Worm (Caenorhabditis elegans) whole organism, L1 larva: ENCODE results near the gene T06A10.107.

Experiments used
- C16A3.4 ChIP-seq: fragments of 150-350 bp; optimal IDR thresholded peaks from 2 replicates; lab custom pipeline; 2014; ENCODE audit warnings: missing biosample characterization, missing genetic modification characterization
- C34B4.2 ChIP-seq: sonication (generic microtip); optimal IDR thresholded peaks from 2 replicates; lab custom pipeline; 2017; ENCODE audit warnings: mild to moderate bottlenecking, missing genetic modification characterization, missing compliant biosample characterization
- F16B12.6 ChIP-seq: fragments of 150-350 bp; optimal IDR thresholded peaks from 2 replicates; lab custom pipeline; 2014; ENCODE audit warnings: missing biosample characterization, missing genetic modification characterization
- Y116A8C.19 ChIP-seq: sonication (generic microtip); optimal IDR thresholded peaks from 2 replicates; lab custom pipeline; 2016; ENCODE audit warnings: missing compliant biosample characterization, missing genetic modification characterization, borderline replicate concordance
- aha-1 ChIP-seq: fragments of 150-350 bp; optimal IDR thresholded peaks from 2 replicates; lab custom pipeline; 2014; ENCODE audit warnings: missing biosample characterization, missing genetic modification characterization
- aly-2 ChIP-seq: fragments of 150-350 bp; optimal IDR thresholded peaks from 2 replicates; lab custom pipeline; 2014; ENCODE audit warnings: missing biosample characterization, missing genetic modification characterization
- blmp-1 ChIP-seq: fragments of 150-350 bp; optimal IDR thresholded peaks from 2 replicates; lab custom pipeline; 2014; ENCODE audit warnings: missing biosample characterization, missing genetic modification characterization
- ceh-8 ChIP-seq: fragments of 200-800 bp; sonication (Bioruptor generic); optimal IDR thresholded peaks from 2 replicates; lab custom pipeline; 2018; ENCODE audit warnings: mild to moderate bottlenecking, missing genetic modification characterization, moderate library complexity, missing compliant biosample characterization
- ceh-90 ChIP-seq: sonication (generic microtip); optimal IDR thresholded peaks from 2 replicates; lab custom pipeline; 2016; ENCODE audit warnings: missing genetic modification characterization, missing compliant biosample characterization
- ces-1 ChIP-seq: fragments of 150-350 bp; optimal IDR thresholded peaks from 2 replicates; lab custom pipeline; 2014; ENCODE audit warnings: missing biosample characterization, missing genetic modification reagents, missing genetic modification characterization
- efl-1 ChIP-seq, 4 experiments: fragments of 150-350 bp; optimal IDR thresholded peaks in 3 of 4; peaks in 1 of 4; 1 replicate in 1 of 4; 2 replicates in 3 of 4; lab custom pipeline; 2014; ENCODE audit warnings: missing biosample characterization in 2 of 4, missing genetic modification characterization in 2 of 4, missing genetic modification reagents in 2 of 4
- efl-3 ChIP-seq: fragments of 200-800 bp; sonication (Bioruptor generic); optimal IDR thresholded peaks from 2 replicates; lab custom pipeline; 2018; ENCODE audit warnings: mild to moderate bottlenecking, missing genetic modification characterization, missing compliant biosample characterization
- elt-2 ChIP-seq: sonication (generic microtip); optimal IDR thresholded peaks from 2 replicates; lab custom pipeline; 2016; ENCODE audit warnings: missing genetic modification characterization, mild to moderate bottlenecking, inconsistent platforms, missing compliant biosample characterization, missing genetic modification reagents
- ets-5 ChIP-seq: fragments of 200-800 bp; sonication (Bioruptor generic); IDR thresholded peaks from 2 replicates; pipeline ENCODE4 v1.3.6; 2022; ENCODE audit warnings: missing genetic modification characterization, missing compliant biosample characterization
- fkh-10 ChIP-seq: sonication (generic microtip); optimal IDR thresholded peaks from 2 replicates; lab custom pipeline; 2017; ENCODE audit warnings: missing biosample characterization, missing genetic modification reagents, missing genetic modification characterization
- fkh-4 ChIP-seq: sonication (generic microtip); optimal IDR thresholded peaks from 2 replicates; lab custom pipeline; 2016; ENCODE audit warnings: missing compliant biosample characterization, missing genetic modification characterization, borderline replicate concordance
- fos-1 ChIP-seq: fragments of 150-350 bp; optimal IDR thresholded peaks from 2 replicates; lab custom pipeline; 2014; ENCODE audit warnings: missing biosample characterization, missing genetic modification characterization
- grh-1 ChIP-seq: fragments of 200-800 bp; sonication (Bioruptor generic); IDR thresholded peaks from 2 replicates; pipeline ENCODE4 v1.3.6; 2022; ENCODE audit warnings: missing genetic modification reagents, missing genetic modification characterization, missing compliant biosample characterization
- isw-1 ChIP-seq: fragments of 200-800 bp; sonication (Bioruptor generic); IDR thresholded peaks from 2 replicates; pipeline ENCODE4 v1.3.6; 2022; ENCODE audit warnings: missing genetic modification characterization, missing compliant biosample characterization
- jun-1 ChIP-seq: fragments of 150-350 bp; optimal IDR thresholded peaks from 2 replicates; lab custom pipeline; 2014; ENCODE audit warnings: missing biosample characterization, missing genetic modification reagents, missing genetic modification characterization
- lin-15B ChIP-seq: fragments of 150-350 bp; sonication (generic microtip); optimal IDR thresholded peaks from 3 replicates; lab custom pipeline; 2014; ENCODE audit warnings: missing biosample characterization, missing genetic modification characterization
- lin-39 ChIP-seq: fragments of 150-350 bp; optimal IDR thresholded peaks from 2 replicates; lab custom pipeline; 2014; ENCODE audit warnings: missing biosample characterization, missing genetic modification reagents, missing genetic modification characterization
- lir-3 ChIP-seq: sonication (generic microtip); optimal IDR thresholded peaks from 2 replicates; lab custom pipeline; 2016; ENCODE audit warnings: mild to moderate bottlenecking, missing genetic modification characterization, moderate library complexity, missing compliant biosample characterization; ENCODE audit not compliant: poor library complexity
- lsy-2 ChIP-seq, 2 experiments: fragments of 150-350 bp; optimal IDR thresholded peaks; 2 replicates each; lab custom pipeline; 2014; ENCODE audit warnings: missing biosample characterization in 2 of 2, missing genetic modification characterization in 2 of 2
- mab-9 ChIP-seq: fragments of 200-800 bp; sonication (Bioruptor generic); IDR thresholded peaks from 2 replicates; pipeline ENCODE4 v1.3.6; 2022; ENCODE audit warnings: missing genetic modification reagents, missing genetic modification characterization, missing compliant biosample characterization
- mep-1 ChIP-seq: fragments of 150-350 bp; optimal IDR thresholded peaks from 2 replicates; lab custom pipeline; 2014; ENCODE audit warnings: missing biosample characterization, missing genetic modification characterization
- nhr-11 ChIP-seq: fragments of 150-350 bp; optimal IDR thresholded peaks from 2 replicates; lab custom pipeline; 2014; ENCODE audit warnings: missing biosample characterization, missing genetic modification characterization
- nhr-12 ChIP-seq: sonication (generic microtip); optimal IDR thresholded peaks from 2 replicates; lab custom pipeline; 2017; ENCODE audit warnings: missing biosample characterization, missing genetic modification characterization
- nhr-19 ChIP-seq: fragments of 200-800 bp; sonication (Bioruptor generic); conservative IDR thresholded peaks from 2 replicates; pipeline ENCODE4 v1.3.6; 2022; ENCODE audit warnings: missing genetic modification characterization, missing compliant biosample characterization
- nhr-47 ChIP-seq: sonication (generic microtip); optimal IDR thresholded peaks from 2 replicates; lab custom pipeline; 2016; ENCODE audit warnings: mild to moderate bottlenecking, missing genetic modification characterization, moderate library complexity, missing compliant biosample characterization
- nhr-76 ChIP-seq: sonication (generic microtip); optimal IDR thresholded peaks from 2 replicates; lab custom pipeline; 2017; ENCODE audit warnings: missing biosample characterization, missing genetic modification characterization
- nhr-84 ChIP-seq: sonication (generic microtip); optimal IDR thresholded peaks from 2 replicates; lab custom pipeline; 2017; ENCODE audit warnings: missing biosample characterization, missing genetic modification characterization
- nhr-90 ChIP-seq: sonication (generic microtip); optimal IDR thresholded peaks from 2 replicates; lab custom pipeline; 2016; ENCODE audit warnings: mild to moderate bottlenecking, missing genetic modification characterization, missing compliant biosample characterization; ENCODE audit not compliant: poor library complexity
- pag-3 ChIP-seq: sonication (generic microtip); optimal IDR thresholded peaks from 2 replicates; lab custom pipeline; 2017; ENCODE audit warnings: missing genetic modification characterization, mild to moderate bottlenecking, missing compliant biosample characterization, antibody characterized with exemption, borderline replicate concordance; ENCODE audit not compliant: insufficient read depth
- pqm-1 ChIP-seq: sonication (generic microtip); optimal IDR thresholded peaks from 3 replicates; lab custom pipeline; 2017; ENCODE audit warnings: missing biosample characterization, missing genetic modification characterization
- rnt-1 ChIP-seq: sonication (generic microtip); optimal IDR thresholded peaks from 2 replicates; lab custom pipeline; 2016; ENCODE audit warnings: mild to moderate bottlenecking, missing genetic modification characterization, moderate library complexity, missing compliant biosample characterization
- skn-1 ChIP-seq: fragments of 150-350 bp; optimal IDR thresholded peaks from 2 replicates; lab custom pipeline; 2014; ENCODE audit warnings: missing biosample characterization, missing genetic modification characterization
- snu-23 ChIP-seq: sonication (generic microtip); optimal IDR thresholded peaks from 2 replicates; lab custom pipeline; 2016; ENCODE audit warnings: missing genetic modification characterization, missing compliant biosample characterization
- sox-4 ChIP-seq: sonication (generic microtip); optimal IDR thresholded peaks from 2 replicates; lab custom pipeline; 2016; ENCODE audit warnings: missing genetic modification characterization, missing compliant biosample characterization
- sptf-1 ChIP-seq: fragments of 150-350 bp; optimal IDR thresholded peaks from 2 replicates; lab custom pipeline; 2014; ENCODE audit warnings: missing biosample characterization, missing genetic modification characterization
- sup-37 ChIP-seq: fragments of 200-800 bp; sonication (Bioruptor generic); optimal IDR thresholded peaks from 2 replicates; lab custom pipeline; 2018; ENCODE audit warnings: mild to moderate bottlenecking, missing genetic modification characterization, missing compliant biosample characterization
- tbx-2 ChIP-seq: sonication (generic microtip); optimal IDR thresholded peaks from 2 replicates; lab custom pipeline; 2016; ENCODE audit warnings: missing genetic modification characterization, missing compliant biosample characterization
- tlp-1 ChIP-seq: fragments of 150-350 bp; optimal IDR thresholded peaks from 2 replicates; lab custom pipeline; 2014; ENCODE audit warnings: missing biosample characterization, missing genetic modification characterization
- unc-86 ChIP-seq: sonication (generic microtip); optimal IDR thresholded peaks from 2 replicates; lab custom pipeline; 2016; ENCODE audit warnings: missing genetic modification characterization, missing compliant biosample characterization
- unc-98 ChIP-seq: fragments of 200-800 bp; sonication (Bioruptor generic); IDR thresholded peaks from 2 replicates; pipeline ENCODE4 v1.3.6; 2022; ENCODE audit warnings: missing genetic modification characterization, missing compliant biosample characterization
- vab-15 ChIP-seq: sonication (generic microtip); optimal IDR thresholded peaks from 2 replicates; lab custom pipeline; 2017; ENCODE audit warnings: missing genotype, mild to moderate bottlenecking, missing genetic modification characterization, missing compliant biosample characterization
- xbp-1 ChIP-seq: sonication (generic microtip); optimal IDR thresholded peaks from 2 replicates; lab custom pipeline; 2016; ENCODE audit warnings: missing genetic modification characterization, missing compliant biosample characterization
- zip-4 ChIP-seq: fragments of 200-800 bp; sonication (Bioruptor generic); optimal IDR thresholded peaks from 2 replicates; lab custom pipeline; 2018; ENCODE audit warnings: mild to moderate bottlenecking, missing genetic modification characterization, moderate library complexity, missing compliant biosample characterization
- ztf-4 ChIP-seq: fragments of 150-350 bp; optimal IDR thresholded peaks from 2 replicates; lab custom pipeline; 2014; ENCODE audit warnings: missing biosample characterization, missing genetic modification characterization

Gene T06A10.107

DNA sequence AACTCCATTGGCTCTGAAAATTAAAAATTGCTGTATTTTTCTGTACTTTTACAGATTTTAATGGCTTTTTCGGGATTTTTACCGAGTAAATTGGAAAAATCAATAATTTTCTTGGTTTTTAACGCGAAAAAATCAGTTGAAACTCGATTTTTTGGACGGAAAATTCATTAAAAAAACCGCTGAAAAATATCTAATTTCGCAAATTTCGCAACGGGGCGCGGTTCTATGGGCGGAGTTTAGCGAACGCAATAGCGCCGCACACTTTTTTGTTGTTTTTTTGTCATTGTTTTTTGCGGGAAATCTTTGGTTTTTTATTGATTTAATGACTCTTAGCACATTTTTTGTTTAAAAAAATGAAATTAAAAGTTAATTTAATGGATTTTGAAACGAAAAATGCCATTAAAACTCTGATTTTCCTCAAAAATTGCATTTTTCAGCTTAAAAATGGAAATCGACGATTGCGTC lies 3.9 kb upstream of the T06A10.107 start, which contains the start of the genes mel-46 and lsy-13 (continued):
- TF ChIP-seq nhr-90 (tag; lab: Kevin White, UChicago) = no peak
- TF ChIP-seq ceh-8 (GFP tag; lab: Kevin White, UChicago) = no peak
- TF ChIP-seq tbx-2 (tag; lab: Kevin White, UChicago) = peak; percentile 29
- no peak for TF ChIP-seq tlp-1 (tag; lab: Kevin White, UChicago)
- peak; percentile 48 for TF ChIP-seq xbp-1 (tag; lab: Kevin White, UChicago)
- TF ChIP-seq jun-1 (tag; lab: Kevin White, UChicago) = no peak
- TF ChIP-seq sup-37 (GFP tag; lab: Kevin White, UChicago) = no peak
- TF ChIP-seq zip-4 (GFP tag; lab: Kevin White, UChicago) = peak; percentile 62
- TF ChIP-seq ces-1 (GFP tag; lab: Kevin White, UChicago) = no peak
- TF ChIP-seq blmp-1 (tag; lab: Kevin White, UChicago) = peak; percentile 20
- TF ChIP-seq aly-2 = no peak
- TF ChIP-seq fkh-4 (tag; lab: Kevin White, UChicago) = no peak
- no peak for TF ChIP-seq lir-3 (tag; lab: Kevin White, UChicago)
- no peak for TF ChIP-seq nhr-47 (tag; lab: Kevin White, UChicago)
- TF ChIP-seq mab-9 (GFP tag; lab: Robert Waterston, UW) = no peak
- TF ChIP-seq Y116A8C.19 = no peak
- no peak for TF ChIP-seq ztf-4
- TF ChIP-seq ets-5 (GFP tag; lab: Robert Waterston, UW) = no peak
- no peak for TF ChIP-seq C34B4.2 (tag; lab: Kevin White, UChicago)
- TF ChIP-seq ceh-90 = no peak
- no peak for TF ChIP-seq fos-1 (tag; lab: Kevin White, UChicago)
- TF ChIP-seq pqm-1 (tag; lab: Kevin White, UChicago) = no peak
- peak; percentile 58 for TF ChIP-seq snu-23 (GFP tag; lab: Kevin White, UChicago)
- no peak for TF ChIP-seq nhr-11 (tag; lab: Kevin White, UChicago)
- no peak for TF ChIP-seq elt-2
- TF ChIP-seq skn-1 (tag; lab: Kevin White, UChicago) = peak; percentile 95
- peak; percentile 53 for TF ChIP-seq mep-1 (tag; lab: Kevin White, UChicago)
- no peak for TF ChIP-seq rnt-1 (tag; lab: Kevin White, UChicago)
- no peak for TF ChIP-seq fkh-10
- TF ChIP-seq aha-1 (tag; lab: Kevin White, UChicago) = no peak
- TF ChIP-seq efl-3 = no peak
- no peak for TF ChIP-seq nhr-84

DNA sequence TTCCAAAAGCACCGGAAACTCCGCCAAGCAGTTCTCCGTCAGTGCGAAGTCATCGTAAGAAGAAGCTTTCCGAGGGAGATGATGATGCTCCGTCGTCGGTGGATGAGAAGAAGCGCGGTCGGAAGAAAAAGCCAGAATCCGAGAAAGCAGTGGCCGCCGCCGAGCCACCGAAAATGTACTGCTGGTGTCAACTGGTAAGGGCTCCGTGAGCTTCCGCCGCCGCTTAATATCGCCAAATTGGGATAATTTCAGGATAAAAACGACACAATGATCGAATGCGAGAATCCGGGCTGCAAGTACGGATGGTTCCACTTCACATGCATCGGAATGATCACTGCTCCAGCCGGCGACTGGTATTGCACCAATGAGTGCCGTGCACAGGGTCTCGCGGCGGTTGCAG lies 2.4 kb upstream of the T06A10.107 start:
- TF ChIP-seq unc-98 = no peak
- TF ChIP-seq efl-1 (optimal IDR thresholded peaks at IDR 0.05; lab: Kevin White, UChicago) = no peak
- peak in 1 of 2 experiments; percentile 0 for TF ChIP-seq efl-1 (GFP tag; optimal IDR thresholded peaks at IDR 0.05 in 1 of 2; lab: Kevin White, UChicago)
- TF ChIP-seq, all 84 proteins: peak for 1

DNA sequence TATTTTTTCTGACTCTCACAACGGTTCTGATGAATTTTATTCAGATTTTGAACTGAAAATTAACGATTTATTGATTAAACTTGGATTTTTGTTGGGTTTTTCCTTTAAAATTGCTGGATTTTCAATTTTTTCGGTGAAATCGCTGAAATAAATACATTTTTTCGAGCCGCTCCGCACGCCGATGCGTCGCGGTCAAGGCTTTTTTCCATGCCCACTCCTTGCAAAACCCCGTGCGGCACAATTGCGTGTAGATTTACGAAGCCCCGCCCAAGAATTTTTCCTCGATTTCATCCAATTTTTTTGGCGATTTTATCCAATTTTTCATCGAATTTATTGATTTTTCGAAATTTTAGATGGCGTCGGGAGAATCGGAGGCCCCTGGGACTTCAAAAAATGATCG lies 1.8 kb upstream of the T06A10.107 start, which contains the start of gene gtsf-1:
TSS of gene gtsf-1 (plus strand) at position 354 of the 400 bp plus-strand sequence.
- TF ChIP-seq fkh-4 (tag; lab: Kevin White, UChicago) (no peak), lsy-2 (tag; optimal IDR thresholded peaks at IDR 0.05; lab: Kevin White, UChicago) (peak; percentile 77 to 87), lin-15B (tag; lab: Kevin White, UChicago) (peak; percentile 83), nhr-84 (no peak), sox-4 (tag; lab: Kevin White, UChicago) (peak; percentile 26), nhr-12 (no peak), C34B4.2 (tag; lab: Kevin White, UChicago) (no peak), grh-1 (peak; percentile 39; the same call in 1 of the 2 replicates), ets-5 (GFP tag; lab: Robert Waterston, UW) (no peak), sptf-1 (tag; lab: Kevin White, UChicago) (no peak), vab-15 (tag; lab: Kevin White, UChicago) (no peak), blmp-1 (tag; lab: Kevin White, UChicago) (peak; percentile 49), ceh-8 (GFP tag; lab: Kevin White, UChicago) (no peak), unc-86 (tag; lab: Kevin White, UChicago) (peak; percentile 61), pag-3 (no peak), lin-39 (peak; percentile 55), C16A3.4 (tag; lab: Kevin White, UChicago) (peak; percentile 76), nhr-76 (tag; lab: Kevin White, UChicago) (peak; percentile 54), efl-1 (optimal IDR thresholded peaks at IDR 0.05; lab: Kevin White, UChicago) (peak; percentile 76 to 79), efl-1 (GFP tag; optimal IDR thresholded peaks at IDR 0.05 in 1 of 2; lab: Kevin White, UChicago) (peak; percentile 70 to 97), zip-4 (GFP tag; lab: Kevin White, UChicago) (peak; percentile 1), F16B12.6 (peak; percentile 64), nhr-19 (peak; percentile 70), isw-1 (GFP tag; lab: Robert Waterston, UW) (peak; percentile 83), pqm-1 (tag; lab: Kevin White, UChicago) (no peak), nhr-90 (tag; lab: Kevin White, UChicago) (peak; percentile 77)
